Fruit fly (Drosophila melanogaster): ENCODE measurements around the gene Cda5.

DNA sequence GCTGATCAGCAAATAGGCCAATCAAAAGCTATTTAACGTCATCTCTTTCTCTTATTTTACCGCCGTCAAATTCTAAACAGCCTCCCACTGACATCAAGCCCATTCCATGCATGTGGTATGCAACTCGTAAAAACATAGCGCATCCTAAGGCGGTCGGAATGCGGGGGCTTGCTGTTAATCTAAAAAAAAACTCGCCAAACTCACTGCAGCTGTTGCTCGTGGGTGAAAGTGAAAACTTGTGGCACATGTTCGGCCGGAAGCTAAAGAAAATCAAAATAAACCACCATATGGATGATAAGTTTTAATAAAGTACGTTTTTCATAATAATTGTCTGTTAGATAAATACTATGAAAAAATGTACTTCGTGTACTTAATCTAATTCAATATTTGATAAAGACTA is 28.9 kb upstream of the Cda5 start:
- TF ChIP-seq h (optimal IDR thresholded peaks at IDR 0.05) (no peak), Myc (optimal IDR thresholded peaks at IDR 0.05) (no peak), ttk (optimal IDR thresholded peaks at IDR 0.05) (no peak)
